Worm (Caenorhabditis elegans): Measurements from ENCODE around the gene M03E7.1.

Gene M03E7.1

ce11 chrV:5606255-5606654 is 15.2 kb upstream of the M03E7.1 start, which contains the start of gene CD4.1:
Gene CD4.1, plus strand, starts transcription at chrV:5606555.
- peak; percentile 38 for TF ChIP-seq rnt-1 (tag; optimal IDR thresholded peaks at IDR 0.05)
- TF ChIP-seq tbx-2 (tag; optimal IDR thresholded peaks at IDR 0.05): no peak
- no peak for TF ChIP-seq zag-1 (tag; optimal IDR thresholded peaks at IDR 0.05)
- TF ChIP-seq Y116A8C.19 (tag; optimal IDR thresholded peaks at IDR 0.05; ENCODE audit: borderline replicate concordance): no peak
- no peak for TF ChIP-seq nhr-237 (tag; optimal IDR thresholded peaks at IDR 0.05)

- no peak for TF ChIP-seq ceh-90 (tag; optimal IDR thresholded peaks at IDR 0.05)
- TF ChIP-seq lin-13 (GFP tag; optimal IDR thresholded peaks at IDR 0.05): no peak
- no peak for TF ChIP-seq nhr-85 (tag)
- TF ChIP-seq tbx-2 (tag; optimal IDR thresholded peaks at IDR 0.05): no peak
- TF ChIP-seq isw-1 (GFP tag; IDR thresholded peaks at IDR 0.05): no peak
- no peak for TF ChIP-seq fkh-8 (tag; optimal IDR thresholded peaks at IDR 0.05)
- TF ChIP-seq aha-1 (tag; optimal IDR thresholded peaks at IDR 0.05): no peak
- TF ChIP-seq grh-1 (GFP tag; IDR thresholded peaks at IDR 0.05): no peak
- no peak for TF ChIP-seq tlp-1 (tag; optimal IDR thresholded peaks at IDR 0.05)
- no peak for TF ChIP-seq mdl-1 (tag; optimal IDR thresholded peaks at IDR 0.05)
- TF ChIP-seq unc-98 (GFP tag; IDR thresholded peaks at IDR 0.05): no peak
- no peak for TF ChIP-seq zip-4 (GFP tag; optimal IDR thresholded peaks at IDR 0.05)
- no peak for TF ChIP-seq mep-1 (tag; optimal IDR thresholded peaks at IDR 0.05)
- no peak for TF ChIP-seq lin-15B (tag; optimal IDR thresholded peaks at IDR 0.05)
- no peak for TF ChIP-seq C34B4.2 (tag; optimal IDR thresholded peaks at IDR 0.05)
Measured at ce11 chrV:5610186-5610585, 11.3 kb upstream of the M03E7.1 start.

- no peak for TF ChIP-seq fkh-4 (tag; optimal IDR thresholded peaks at IDR 0.05; ENCODE audit: borderline replicate concordance)
- TF ChIP-seq dpl-1 (GFP tag; optimal IDR thresholded peaks at IDR 0.05): no peak
- TF ChIP-seq lin-35 (GFP tag; optimal IDR thresholded peaks at IDR 0.05): no peak
- no peak for TF ChIP-seq snu-23 (GFP tag; optimal IDR thresholded peaks at IDR 0.05)
- no peak for TF ChIP-seq nhr-84 (tag; optimal IDR thresholded peaks at IDR 0.05)
- no peak for TF ChIP-seq unc-130 (tag; optimal IDR thresholded peaks at IDR 0.05)
- TF ChIP-seq mef-2 (tag; optimal IDR thresholded peaks at IDR 0.05): no peak
- TF ChIP-seq jun-1 (tag; optimal IDR thresholded peaks at IDR 0.05): no peak
- no peak for TF ChIP-seq alr-1 (tag; optimal IDR thresholded peaks at IDR 0.05; ENCODE audit: borderline replicate concordance)
- TF ChIP-seq lin-14 (GFP tag; optimal IDR thresholded peaks at IDR 0.05): no peak
- no peak for TF ChIP-seq nhr-77 (tag; optimal IDR thresholded peaks at IDR 0.05)
- no peak for TF ChIP-seq unc-30 (tag; optimal IDR thresholded peaks at IDR 0.05)
- no peak for TF ChIP-seq swsn-7 (tag; optimal IDR thresholded peaks at IDR 0.05)
- no peak for TF ChIP-seq blmp-1 (tag; optimal IDR thresholded peaks at IDR 0.05)
- no peak for TF ChIP-seq ets-5 (GFP tag; IDR thresholded peaks at IDR 0.05)
- no peak for TF ChIP-seq rnt-1 (tag; optimal IDR thresholded peaks at IDR 0.05)
- no peak for TF ChIP-seq fos-1 (tag; optimal IDR thresholded peaks at IDR 0.05)
Measured at ce11 chrV:5613109-5613508, 8.4 kb upstream of the M03E7.1 start, which contains the start of gene lrpc-1. Gene lrpc-1, minus strand, starts transcription at chrV:5613209.

- no peak for TF ChIP-seq elt-3 (tag; optimal IDR thresholded peaks at IDR 0.05)
Measured at ce11 chrV:5614724-5615123, 6.8 kb upstream of the M03E7.1 start, which contains the start of gene M03E7.3. Gene M03E7.3, plus strand, starts transcription at chrV:5615024.

ce11 chrV:5617301-5617700 is 4.2 kb upstream of the M03E7.1 start, which contains the start of gene M03E7.2:
Gene M03E7.2, plus strand, starts transcription at chrV:5617601.
- TF ChIP-seq ceh-63 (GFP tag; optimal IDR thresholded peaks at IDR 0.05) (no peak), ceh-82 (tag; optimal IDR thresholded peaks at IDR 0.05) (no peak), C04F5.9 (tag; optimal IDR thresholded peaks at IDR 0.05) (no peak), fos-1 (tag; optimal IDR thresholded peaks at IDR 0.05) (no peak), efl-1 (optimal IDR thresholded peaks at IDR 0.05) (no peak), efl-1 (GFP tag; optimal IDR thresholded peaks at IDR 0.05 in 1 of 2) (peak in 1 of 2 experiments; percentile 83), nhr-28 (tag; optimal IDR thresholded peaks at IDR 0.05) (no peak), unc-86 (tag; optimal IDR thresholded peaks at IDR 0.05) (no peak)
